Fruit fly (Drosophila melanogaster): ENCODE results near the gene Dna2.

Dna2 gene

DNA sequence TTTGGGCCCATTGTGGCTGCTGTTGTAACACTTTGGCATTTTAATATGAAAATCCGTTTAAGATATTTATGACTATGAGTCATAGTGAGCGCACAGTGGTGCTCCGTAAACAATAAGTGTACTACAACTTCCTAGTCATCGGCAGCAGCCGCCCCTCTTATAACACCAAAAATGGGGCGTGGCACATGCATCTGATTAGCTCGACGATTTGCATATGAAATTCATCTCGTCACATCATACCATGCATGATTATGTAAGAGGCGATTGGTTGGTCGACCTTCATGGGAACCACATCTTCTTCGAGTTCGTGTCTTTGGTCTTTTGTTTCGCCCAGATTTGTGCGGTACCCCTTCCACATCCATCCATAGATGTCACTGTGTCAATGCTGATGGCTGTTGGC, 19.4 kb downstream of the Dna2 start:
- no peak for TF ChIP-seq Hand (GFP tag; optimal IDR thresholded peaks at IDR 0.05)
- peak; percentile 77 for TF ChIP-seq sd (tag; optimal IDR thresholded peaks at IDR 0.05)
- TF ChIP-seq emc (GFP tag; optimal IDR thresholded peaks at IDR 0.05), result no peak
- TF ChIP-seq schlank (tag; optimal IDR thresholded peaks at IDR 0.05), result no peak
- no peak for TF ChIP-seq stwl (tag; optimal IDR thresholded peaks at IDR 0.05)
- TF ChIP-seq abd-A (tag; optimal IDR thresholded peaks at IDR 0.05), result peak; percentile 62
- peak; percentile 64 for TF ChIP-seq vvl (GFP tag; IDR thresholded peaks at IDR 0.05)
- TF ChIP-seq chinmo (GFP tag; IDR thresholded peaks at IDR 0.05; ENCODE audit: partially characterized antibody), result peak; percentile 90; the same call in 3 of the 4 replicates
- TF ChIP-seq Eip74EF (GFP tag; optimal IDR thresholded peaks at IDR 0.05), result peak in 1 of 2 experiments; percentile 80
- TF ChIP-seq oc (tag; optimal IDR thresholded peaks at IDR 0.05), result peak; percentile 48
- peak; percentile 65 for TF ChIP-seq pros (GFP tag; optimal IDR thresholded peaks at IDR 0.05)
- TF ChIP-seq Pdp1 (GFP tag; optimal IDR thresholded peaks at IDR 0.05), result peak in 1 of 2 experiments; percentile 79
- no peak for TF ChIP-seq ind (GFP tag; optimal IDR thresholded peaks at IDR 0.05)

DNA sequence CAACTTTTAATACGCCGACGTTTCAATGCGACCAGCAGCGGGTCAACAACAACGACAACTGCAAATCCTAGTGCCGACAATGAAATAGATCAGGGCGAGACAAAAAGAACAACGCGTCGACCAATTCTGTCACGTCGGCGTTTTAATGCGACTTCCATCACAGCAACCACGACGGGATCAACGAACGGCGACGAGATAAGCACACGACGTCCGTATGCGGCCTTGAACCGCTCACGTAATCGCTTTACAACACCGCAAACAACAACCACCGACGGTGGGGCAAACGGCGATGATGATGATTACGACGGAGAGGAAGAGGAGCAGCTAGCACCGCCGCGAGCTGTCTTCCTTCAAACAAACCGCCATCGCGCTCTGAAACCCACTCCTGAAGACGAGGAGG, 29.2 kb downstream of the Dna2 start:
- no peak for TF ChIP-seq CG18599 (GFP tag; optimal IDR thresholded peaks at IDR 0.05)
- TF ChIP-seq ase (GFP tag; IDR thresholded peaks at IDR 0.05), result no peak
- no peak for TF ChIP-seq mld (GFP tag; IDR thresholded peaks at IDR 0.05; ENCODE audit: partially characterized antibody)
- no peak for TF ChIP-seq CoRest (tag; optimal IDR thresholded peaks at IDR 0.05)
- TF ChIP-seq Doc3 (GFP tag; IDR thresholded peaks at IDR 0.05; ENCODE audit: partially characterized antibody), result no peak
- no peak for TF ChIP-seq Nf-YA (GFP tag; IDR thresholded peaks at IDR 0.05)
- no peak for TF ChIP-seq so (GFP tag; IDR thresholded peaks at IDR 0.05)
- no peak for TF ChIP-seq Lim3 (GFP tag; IDR thresholded peaks at IDR 0.05)
- TF ChIP-seq HLH54F (GFP tag; optimal IDR thresholded peaks at IDR 0.05), result no peak
- no peak for TF ChIP-seq grn (GFP tag; optimal IDR thresholded peaks at IDR 0.05)
- TF ChIP-seq CG2678 (tag; optimal IDR thresholded peaks at IDR 0.05), result no peak
- TF ChIP-seq Side (GFP tag; optimal IDR thresholded peaks at IDR 0.05), result no peak
- TF ChIP-seq klu (GFP tag; IDR thresholded peaks at IDR 0.05), result no peak

DNA sequence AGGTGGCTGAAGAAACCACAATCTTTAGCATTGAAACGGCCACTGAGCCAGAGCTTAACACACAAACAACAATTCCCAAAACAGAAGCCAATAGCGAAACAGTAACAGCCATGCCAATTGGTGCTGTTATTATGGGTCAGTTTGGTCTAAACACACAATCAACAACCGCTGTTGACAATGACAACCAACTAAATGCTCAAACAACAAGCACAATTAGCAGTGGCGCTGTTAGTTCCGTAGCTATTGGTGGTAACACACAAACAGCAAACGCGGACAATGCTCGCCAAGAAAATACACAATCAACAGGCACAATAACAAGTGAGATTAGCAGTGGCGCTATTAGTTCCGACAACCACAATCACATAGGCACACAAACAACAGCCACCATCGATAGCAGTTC, 33.6 kb downstream of the Dna2 start:
- TF ChIP-seq CG10462 (GFP tag; optimal IDR thresholded peaks at IDR 0.05), result no peak
- TF ChIP-seq CG12659 (GFP tag; optimal IDR thresholded peaks at IDR 0.05), result no peak
- peak; percentile 7 for TF ChIP-seq mirr (GFP tag; optimal IDR thresholded peaks at IDR 0.05)
- TF ChIP-seq Awh (GFP tag; IDR thresholded peaks at IDR 0.05), result peak; percentile 56; the same call in 1 of the 2 replicates
- peak; percentile 28 for TF ChIP-seq Asciz (GFP tag; optimal IDR thresholded peaks at IDR 0.05)
- TF ChIP-seq pros (GFP tag; optimal IDR thresholded peaks at IDR 0.05), result no peak
- TF ChIP-seq CG14441 (GFP tag; IDR thresholded peaks at IDR 0.05), result 0 out of 2 replicates have a peak, but pooled peaks have one; percentile 11
- peak; percentile 63 for TF ChIP-seq ATbp (GFP tag; optimal IDR thresholded peaks at IDR 0.05)
- TF ChIP-seq org-1 (GFP tag; optimal IDR thresholded peaks at IDR 0.05), result no peak
- no peak for TF ChIP-seq ab (GFP tag; optimal IDR thresholded peaks at IDR 0.05)
- no peak for TF ChIP-seq CG7928 (GFP tag; optimal IDR thresholded peaks at IDR 0.05)
- no peak for TF ChIP-seq pfk (GFP tag; optimal IDR thresholded peaks at IDR 0.05)
- TF ChIP-seq CG14014 (GFP tag; IDR thresholded peaks at IDR 0.05), result peak; percentile 20; the same call in 1 of the 2 replicates
- no peak for TF ChIP-seq fd64A (GFP tag; optimal IDR thresholded peaks at IDR 0.05)
- TF ChIP-seq H15 (GFP tag; IDR thresholded peaks at IDR 0.05), result no peak
- 0 out of 3 replicates have a peak, but pooled peaks have one; percentile 12 for TF ChIP-seq ken (GFP tag; IDR thresholded peaks at IDR 0.05)
- peak; percentile 77 for TF ChIP-seq Med (GFP tag)
- TF ChIP-seq Dad (GFP tag; optimal IDR thresholded peaks at IDR 0.05), result no peak
- TF ChIP-seq CG6765 (GFP tag; optimal IDR thresholded peaks at IDR 0.05), result peak; percentile 17
- TF ChIP-seq CG15269 (tag; optimal IDR thresholded peaks at IDR 0.05), result peak; percentile 37
- peak; percentile 13 for TF ChIP-seq HHEX (GFP tag; optimal IDR thresholded peaks at IDR 0.05)
- TF ChIP-seq stwl (tag; optimal IDR thresholded peaks at IDR 0.05), result no peak
- TF ChIP-seq CG4854 (GFP tag; optimal IDR thresholded peaks at IDR 0.05), result no peak
- TF ChIP-seq CG11695 (GFP tag; IDR thresholded peaks at IDR 0.05), result 0 out of 3 replicates have a peak, but pooled peaks have one; percentile 27

Measured in whole organism, embryonic.